Worm (Caenorhabditis elegans): ENCODE results near the gene txt-5.

DNA sequence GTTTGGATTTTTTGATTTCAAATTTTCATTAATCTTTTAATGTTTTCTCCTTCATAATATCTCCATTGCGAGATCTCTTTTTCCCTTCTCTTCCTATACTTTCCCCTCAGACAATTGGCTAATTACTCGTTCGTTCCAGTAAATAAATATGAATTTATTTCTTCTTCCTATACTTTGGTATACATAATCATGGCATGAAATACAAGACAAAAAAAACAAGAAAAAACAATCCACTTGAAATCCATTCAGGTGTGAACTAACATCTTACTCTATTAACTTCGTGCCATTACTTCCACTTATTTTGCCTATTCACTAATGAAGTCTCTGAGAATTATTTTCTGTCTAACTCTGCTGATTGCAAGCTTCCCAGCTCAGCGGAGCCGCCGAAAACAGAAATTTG, 5.3 kb upstream of the txt-5 start, which contains the start of gene grd-8:
- TF ChIP-seq klf-2 (GFP tag; conservative IDR thresholded peaks at IDR 0.05) (no peak), ztf-23 (GFP tag; IDR thresholded peaks at IDR 0.05) (no peak)
